Fruit fly (Drosophila melanogaster): ENCODE measurements around the gene CG33986.

DNA sequence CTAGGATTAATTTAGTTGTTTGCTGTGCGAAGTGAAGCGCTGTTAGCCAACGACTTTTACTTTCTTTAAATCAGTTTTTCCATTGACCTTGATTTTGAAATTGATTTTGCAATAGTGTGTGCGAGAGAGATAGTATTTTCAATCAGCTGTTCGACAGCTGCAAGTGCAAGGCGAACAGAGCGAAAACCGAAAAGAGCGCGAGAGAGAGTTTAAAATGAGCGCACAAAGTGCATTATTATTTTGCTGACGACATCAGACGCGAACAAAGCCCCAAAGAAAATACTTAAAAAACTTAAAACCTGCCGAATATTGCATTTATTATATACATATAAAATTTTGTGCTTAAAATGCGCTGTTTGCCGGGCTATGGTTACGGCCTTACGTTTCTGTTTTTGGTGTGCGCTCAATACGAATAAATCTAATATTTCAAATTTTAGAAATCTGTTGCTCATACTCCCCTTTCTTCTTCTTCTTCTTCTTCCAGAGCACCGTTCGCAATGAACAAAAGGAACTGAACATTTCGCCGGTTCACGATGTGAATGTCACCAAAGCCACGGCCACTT is 13.3 kb downstream of the CG33986 start:
- peak; percentile 33 for TF ChIP-seq Eip93F (GFP tag; optimal IDR thresholded peaks at IDR 0.05)
- no peak for TF ChIP-seq achi (GFP tag; optimal IDR thresholded peaks at IDR 0.05)
- TF ChIP-seq CG3919 (GFP tag; optimal IDR thresholded peaks at IDR 0.05) = no peak

All from whole organism, prepupa.